Fruit fly (Drosophila melanogaster) whole organism, embryonic: ENCODE measurements around the gene CG31454.

Experiments used
- Ada2b ChIP-seq: fragments of 200-800 bp; sonication (Bioruptor generic); IDR thresholded peaks from 2 replicates; pipeline ENCODE4 v1.3.6; 2022; ENCODE audit warnings: missing biosample characterization, missing genetic modification characterization
- Asciz ChIP-seq: fragments of 200-800 bp; sonication (Bioruptor generic); optimal IDR thresholded peaks from 2 replicates; lab custom pipeline; 2017; ENCODE audit warnings: missing biosample characterization, mild to moderate bottlenecking, missing genetic modification characterization, missing genetic modification reagents
- Bgb ChIP-seq: fragments of 200-800 bp; sonication (Bioruptor generic); IDR thresholded peaks from 2 replicates; pipeline ENCODE4 v1.3.6; 2022; ENCODE audit warnings: missing biosample characterization, missing genetic modification characterization; ENCODE audit not compliant: partially characterized antibody
- CG11504 ChIP-seq: fragments of 200-800 bp; sonication (Bioruptor generic); optimal IDR thresholded peaks from 3 replicates; lab custom pipeline; 2019; ENCODE audit warnings: missing biosample characterization, mild to moderate bottlenecking, missing genetic modification characterization, moderate library complexity
- CG12219 ChIP-seq: fragments of 200-800 bp; sonication (Bioruptor generic); optimal IDR thresholded peaks from 3 replicates; lab custom pipeline; 2018; ENCODE audit warnings: missing biosample characterization, mild to moderate bottlenecking, missing genetic modification characterization
- CG15696 ChIP-seq: fragments of 200-800 bp; sonication (Bioruptor generic); optimal IDR thresholded peaks from 2 replicates; lab custom pipeline; 2019; ENCODE audit warnings: missing biosample characterization, mild to moderate bottlenecking, missing genetic modification characterization, moderate library complexity
- CG1603 ChIP-seq: fragments of 200-800 bp; sonication (Bioruptor generic); optimal IDR thresholded peaks from 2 replicates; lab custom pipeline; 2019; ENCODE audit warnings: missing biosample characterization, mild to moderate bottlenecking, missing genetic modification characterization, moderate library complexity
- CG16779 ChIP-seq: fragments of 200-800 bp; sonication (Bioruptor generic); IDR thresholded peaks from 2 replicates; pipeline ENCODE4 v1.3.6; 2022; ENCODE audit warnings: missing biosample characterization, missing genetic modification characterization
- CG17829 ChIP-seq: fragments of 200-800 bp; optimal IDR thresholded peaks from 2 replicates; lab custom pipeline; 2019; ENCODE audit warnings: missing biosample characterization, mild to moderate bottlenecking, missing genetic modification characterization, moderate library complexity
- CG2712 ChIP-seq: fragments of 200-800 bp; optimal IDR thresholded peaks from 3 replicates; lab custom pipeline; 2019; ENCODE audit warnings: missing biosample characterization, mild to moderate bottlenecking, missing genetic modification characterization, moderate library complexity
- CG34376 ChIP-seq: fragments of 200-800 bp; sonication (Bioruptor generic); optimal IDR thresholded peaks from 2 replicates; lab custom pipeline; 2018; ENCODE audit warnings: missing biosample characterization, mild to moderate bottlenecking, missing genetic modification characterization
- CG3995 ChIP-seq: fragments of 200-800 bp; sonication (Bioruptor generic); optimal IDR thresholded peaks from 3 replicates; lab custom pipeline; 2016; ENCODE audit warnings: missing biosample characterization, missing genetic modification characterization
- CG42726 ChIP-seq: fragments of 200-800 bp; sonication (Bioruptor generic); IDR thresholded peaks from 2 replicates; pipeline ENCODE4 v1.3.6; 2022; ENCODE audit warnings: missing biosample characterization, missing genetic modification characterization; ENCODE audit not compliant: partially characterized antibody
- CG4854 ChIP-seq: fragments of 200-800 bp; sonication (Bioruptor generic); optimal IDR thresholded peaks from 2 replicates; lab custom pipeline; 2016; ENCODE audit warnings: missing biosample characterization, missing genetic modification characterization, inconsistent platforms
- CG5180 ChIP-seq: fragments of 200-800 bp; sonication (Bioruptor generic); optimal IDR thresholded peaks from 3 replicates; lab custom pipeline; 2017; ENCODE audit warnings: missing biosample characterization, missing genetic modification characterization, mild to moderate bottlenecking, moderate library complexity, missing genetic modification reagents
- CG6791 ChIP-seq: fragments of 200-800 bp; sonication (Bioruptor generic); IDR thresholded peaks from 3 replicates; pipeline ENCODE4 v1.3.6; 2022; ENCODE audit warnings: missing biosample characterization, missing genetic modification characterization; ENCODE audit not compliant: partially characterized antibody
- CG7271 ChIP-seq: fragments of 200-800 bp; sonication (Bioruptor generic); optimal IDR thresholded peaks from 2 replicates; lab custom pipeline; 2018; ENCODE audit warnings: missing biosample characterization, mild to moderate bottlenecking, missing genetic modification characterization, moderate library complexity
- CG7357 ChIP-seq: fragments of 200-800 bp; sonication (Bioruptor generic); IDR thresholded peaks from 3 replicates; pipeline ENCODE4 v1.3.6; 2022; ENCODE audit warnings: missing biosample characterization, missing genetic modification characterization
- CG9727 ChIP-seq: fragments of 200-800 bp; sonication (Bioruptor generic); optimal IDR thresholded peaks from 3 replicates; lab custom pipeline; 2017; ENCODE audit warnings: missing biosample characterization, mild to moderate bottlenecking, missing genetic modification characterization
- Deaf1 ChIP-seq: fragments of 200-800 bp; optimal IDR thresholded peaks from 3 replicates; lab custom pipeline; 2019; ENCODE audit warnings: missing biosample characterization, mild to moderate bottlenecking, missing genetic modification characterization, moderate library complexity
- Dip3 ChIP-seq: fragments of 200-800 bp; sonication (Bioruptor generic); optimal IDR thresholded peaks from 3 replicates; lab custom pipeline; 2016; ENCODE audit warnings: missing biosample characterization, missing genetic modification characterization
- Dll ChIP-seq: fragments of 200-800 bp; sonication (Bioruptor generic); IDR thresholded peaks from 4 replicates; pipeline ENCODE4 v1.3.6; 2022; ENCODE audit warnings: missing biosample characterization, missing genetic modification characterization; ENCODE audit not compliant: partially characterized antibody
- Dref ChIP-seq: fragments of 200-800 bp; sonication (Bioruptor generic); IDR thresholded peaks from 2 replicates; pipeline ENCODE4 v1.3.6; 2022; ENCODE audit warnings: missing biosample characterization, missing genetic modification characterization
- Fer2 ChIP-seq: fragments of 200-800 bp; sonication (Bioruptor generic); optimal IDR thresholded peaks from 2 replicates; lab custom pipeline; 2018; ENCODE audit warnings: missing biosample characterization, mild to moderate bottlenecking, missing genetic modification characterization, moderate library complexity
- Hey ChIP-seq: fragments of 200-800 bp; sonication (Bioruptor generic); optimal IDR thresholded peaks from 3 replicates; lab custom pipeline; 2018; ENCODE audit warnings: missing biosample characterization, mild to moderate bottlenecking, missing genetic modification characterization
- Mad ChIP-seq: fragments of 200-800 bp; sonication (Bioruptor generic); optimal IDR thresholded peaks from 2 replicates; lab custom pipeline; 2016; ENCODE audit warnings: missing biosample characterization, missing genetic modification characterization
- Med ChIP-seq: fragments of 200-800 bp; sonication (Bioruptor generic); peaks from one replicate; lab custom pipeline; 2016; ENCODE audit warnings: missing biosample characterization, missing genetic modification characterization, mild to moderate bottlenecking, inconsistent platforms, moderate library complexity
- NK7.1 ChIP-seq: fragments of 200-800 bp; sonication (Bioruptor generic); optimal IDR thresholded peaks from 3 replicates; lab custom pipeline; 2016; ENCODE audit warnings: missing biosample characterization, missing genetic modification characterization
- PHDP ChIP-seq: fragments of 200-800 bp; sonication (Bioruptor generic); optimal IDR thresholded peaks from 3 replicates; lab custom pipeline; 2018; ENCODE audit warnings: missing biosample characterization, mild to moderate bottlenecking, missing genetic modification characterization, moderate library complexity
- Sin3A ChIP-seq: fragments of >200 bp; optimal IDR thresholded peaks from 2 replicates; lab custom pipeline; 2018
- Six4 ChIP-seq: fragments of 200-800 bp; sonication (Bioruptor generic); optimal IDR thresholded peaks from 2 replicates; lab custom pipeline; 2016; ENCODE audit warnings: missing biosample characterization, missing genetic modification characterization
- Sry-β ChIP-seq: fragments of 200-800 bp; sonication (Bioruptor generic); optimal IDR thresholded peaks from 2 replicates; lab custom pipeline; 2018; ENCODE audit warnings: missing biosample characterization, mild to moderate bottlenecking, missing genetic modification characterization, moderate library complexity
- amos ChIP-seq: fragments of 200-800 bp; sonication (Bioruptor generic); IDR thresholded peaks from 2 replicates; pipeline ENCODE4 v1.3.6; 2022; ENCODE audit warnings: missing biosample characterization, missing genetic modification characterization; ENCODE audit not compliant: partially characterized antibody
- chm ChIP-seq: fragments of 200-800 bp; sonication (Bioruptor generic); IDR thresholded peaks from 2 replicates; pipeline ENCODE4 v1.3.6; 2022; ENCODE audit warnings: missing biosample characterization, missing genetic modification characterization
- cwo ChIP-seq: fragments of 200-800 bp; sonication (Bioruptor generic); optimal IDR thresholded peaks from 3 replicates; lab custom pipeline; 2017; ENCODE audit warnings: missing biosample characterization, missing genetic modification characterization, mild to moderate bottlenecking, moderate library complexity, missing genetic modification reagents
- exex ChIP-seq: fragments of 200-800 bp; sonication (Bioruptor generic); optimal IDR thresholded peaks from 4 replicates; lab custom pipeline; 2018; ENCODE audit warnings: missing biosample characterization, mild to moderate bottlenecking, missing genetic modification characterization, moderate library complexity
- gcm ChIP-seq: fragments of 200-800 bp; sonication (Bioruptor generic); optimal IDR thresholded peaks from 2 replicates; lab custom pipeline; 2019; ENCODE audit warnings: missing biosample characterization, mild to moderate bottlenecking, missing genetic modification characterization, moderate library complexity
- grn ChIP-seq: fragments of 200-800 bp; sonication (Bioruptor generic); optimal IDR thresholded peaks from 3 replicates; lab custom pipeline; 2017; ENCODE audit warnings: missing biosample characterization, missing genetic modification characterization
- kah ChIP-seq: fragments of 200-800 bp; sonication (Bioruptor generic); optimal IDR thresholded peaks from 2 replicates; lab custom pipeline; 2018; ENCODE audit warnings: missing biosample characterization, mild to moderate bottlenecking, missing genetic modification characterization
- mirr ChIP-seq: fragments of 200-800 bp; sonication (Bioruptor generic); optimal IDR thresholded peaks from 3 replicates; lab custom pipeline; 2018; ENCODE audit warnings: missing biosample characterization, mild to moderate bottlenecking, missing genetic modification characterization
- phol ChIP-seq: fragments of 200-800 bp; sonication (Bioruptor generic); optimal IDR thresholded peaks from 3 replicates; lab custom pipeline; 2018; ENCODE audit warnings: missing biosample characterization, mild to moderate bottlenecking, missing genetic modification characterization, moderate library complexity
- sd ChIP-seq: fragments of 200-800 bp; sonication (Bioruptor generic); optimal IDR thresholded peaks from 3 replicates; lab custom pipeline; 2018; ENCODE audit warnings: missing biosample characterization, mild to moderate bottlenecking, missing genetic modification characterization, moderate library complexity
- sens ChIP-seq: fragments of 200-800 bp; sonication (Bioruptor generic); peaks from one replicate; lab custom pipeline; 2016; ENCODE audit warnings: missing biosample characterization, missing genetic modification characterization
- stwl ChIP-seq: fragments of 200-800 bp; sonication (Bioruptor generic); optimal IDR thresholded peaks from 3 replicates; lab custom pipeline; 2018; ENCODE audit warnings: missing biosample characterization, mild to moderate bottlenecking, missing genetic modification characterization, moderate library complexity
- sug ChIP-seq: fragments of 200-800 bp; optimal IDR thresholded peaks from 2 replicates; lab custom pipeline; 2019; ENCODE audit warnings: missing biosample characterization, mild to moderate bottlenecking, missing genetic modification characterization, moderate library complexity
- z ChIP-seq: fragments of 200-800 bp; sonication (Bioruptor generic); IDR thresholded peaks from 3 replicates; pipeline ENCODE4 v1.3.6; 2022; ENCODE audit warnings: missing biosample characterization, missing genetic modification characterization
- zen ChIP-seq: fragments of 200-800 bp; sonication (Bioruptor generic); optimal IDR thresholded peaks from 3 replicates; lab custom pipeline; 2018; ENCODE audit warnings: missing biosample characterization, mild to moderate bottlenecking, missing genetic modification characterization, moderate library complexity
- zf30C ChIP-seq: fragments of 200-800 bp; sonication (Bioruptor generic); optimal IDR thresholded peaks from 3 replicates; lab custom pipeline; 2018; ENCODE audit warnings: missing biosample characterization, mild to moderate bottlenecking, missing genetic modification characterization

The CG31454 gene

DNA sequence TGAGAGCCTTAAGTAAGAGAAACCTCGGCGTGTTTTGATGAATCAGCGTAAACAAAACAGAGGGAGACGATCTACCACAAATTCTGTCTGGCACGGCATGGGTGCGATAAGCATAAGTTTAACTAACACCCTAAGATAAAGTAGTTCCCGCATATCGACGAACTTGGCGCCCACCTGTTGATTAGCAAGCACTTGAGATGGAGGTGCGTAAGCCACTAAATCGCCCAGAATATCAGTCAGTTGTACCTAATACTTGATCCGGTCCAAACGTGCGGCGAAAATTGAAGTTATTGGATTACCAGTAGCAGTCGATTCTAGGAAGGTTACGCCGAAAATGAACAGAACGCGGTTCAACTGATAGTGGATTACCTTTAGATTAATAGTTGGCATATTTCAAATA lies at the start of gene CG31454:
Gene CG31454 (plus strand): TSS at position 160 of the 400 bp plus-strand sequence.
- peak; percentile 76 for TF ChIP-seq exex (tag; lab: Kevin White, UChicago)
- TF ChIP-seq grn (GFP tag; lab: Kevin White, UChicago), result peak; percentile 17
- peak; percentile 23 for TF ChIP-seq cwo (GFP tag; lab: Kevin White, UChicago)
- TF ChIP-seq CG7271 (tag; lab: Kevin White, UChicago), result no peak
- TF ChIP-seq phol (tag; lab: Kevin White, UChicago), result no peak
- peak; percentile 78 for TF ChIP-seq sug (tag; lab: Kevin White, UChicago)
- peak; percentile 60 for TF ChIP-seq Med (GFP tag; lab: Kevin White, UChicago)
- TF ChIP-seq CG34376 (GFP tag; lab: Kevin White, UChicago), result peak; percentile 86
- no peak for TF ChIP-seq Six4 (GFP tag; lab: Kevin White, UChicago)
- peak; percentile 16 for TF ChIP-seq kah (GFP tag; lab: Kevin White, UChicago)
- TF ChIP-seq CG4854, result no peak
- TF ChIP-seq Asciz (GFP tag; lab: Kevin White, UChicago), result no peak
- TF ChIP-seq sd, result peak; percentile 6
- no peak for TF ChIP-seq sens (GFP tag; lab: Kevin White, UChicago)
- peak; percentile 11 for TF ChIP-seq Hey
- peak; percentile 73 for TF ChIP-seq mirr (GFP tag; lab: Kevin White, UChicago)
- TF ChIP-seq amos (GFP tag; lab: Robert Waterston, UW), result no peak
- TF ChIP-seq Dip3 (GFP tag; lab: Kevin White, UChicago), result no peak
- TF ChIP-seq Sin3A (lab: Kevin White, UChicago), result no peak

- TF ChIP-seq sens (GFP tag; lab: Kevin White, UChicago) (peak; percentile 79), NK7.1 (GFP tag; lab: Kevin White, UChicago) (no peak), CG15696 (tag; lab: Kevin White, UChicago) (no peak), stwl (tag; lab: Kevin White, UChicago) (peak; percentile 76), Deaf1 (tag; lab: Kevin White, UChicago) (peak; percentile 98), Fer2 (tag; lab: Kevin White, UChicago) (no peak), zen (tag; lab: Kevin White, UChicago) (peak; percentile 33), CG11504 (peak; percentile 99), CG6791 (GFP tag; lab: Robert Waterston, UW) (peak; percentile 62; the same call in 2 of the 3 replicates), CG5180 (GFP tag; lab: Kevin White, UChicago) (peak; percentile 98), CG42726 (GFP tag; lab: Robert Waterston, UW) (peak; percentile 58; the same call in 1 of the 2 replicates), PHDP (no peak), Ada2b (GFP tag; lab: Robert Waterston, UW) (no peak), gcm (GFP tag; lab: Kevin White, UChicago) (no peak), CG12219 (GFP tag; lab: Kevin White, UChicago) (no peak), zf30C (GFP tag; lab: Kevin White, UChicago) (peak; percentile 12), CG7357 (GFP tag; lab: Robert Waterston, UW) (no peak), CG9727 (peak; percentile 6), z (GFP tag; lab: Robert Waterston, UW) (peak; percentile 94), Bgb (GFP tag; lab: Robert Waterston, UW) (peak; percentile 44; the same call in 1 of the 2 replicates), CG17829 (tag; lab: Kevin White, UChicago) (peak; percentile 27), CG16779 (GFP tag; lab: Robert Waterston, UW) (no peak), Mad (GFP tag; lab: Kevin White, UChicago) (no peak), CG3995 (GFP tag; lab: Kevin White, UChicago) (peak; percentile 96), Dll (GFP tag; lab: Robert Waterston, UW) (peak; percentile 18; the same call in 1 of the 4 replicates), chm (GFP tag; lab: Robert Waterston, UW) (0 out of 2 replicates have a peak, but pooled peaks have one; percentile 28), sd (no peak), CG2712 (tag; lab: Kevin White, UChicago) (peak; percentile 16), CG1603 (tag; lab: Kevin White, UChicago) (peak; percentile 31), Sry-β (GFP tag; lab: Kevin White, UChicago) (no peak), Dref (GFP tag; lab: Robert Waterston, UW) (no peak)
These were observed 44.0 kb upstream of the CG31454 start, which contains the start of gene CG45263 for dm6 chr3R:8477361-8478007. Gene CG45263, minus strand, starts transcription at chr3R:8477617.
